Fruit fly (Drosophila melanogaster) whole organism, embryonic: ENCODE results near the gene inaE.

Experiments
- Abd-B ChIP-seq: fragments of 200-800 bp; sonication (Bioruptor generic); optimal IDR thresholded peaks from 2 replicates; lab custom pipeline; 2018; ENCODE audit warnings: missing biosample characterization, mild to moderate bottlenecking, missing genetic modification characterization, moderate library complexity
- Antp ChIP-seq: fragments of 200-800 bp; sonication (Bioruptor generic); optimal IDR thresholded peaks from 3 replicates; lab custom pipeline; 2016; ENCODE audit warnings: missing biosample characterization, missing genetic modification characterization
- Atf6 ChIP-seq: fragments of 200-800 bp; sonication (Bioruptor generic); IDR thresholded peaks from 2 replicates; pipeline ENCODE4 v1.3.6; 2022; ENCODE audit warnings: missing biosample characterization, missing genetic modification characterization
- CG10209 ChIP-seq: fragments of 200-800 bp; sonication (Bioruptor generic); optimal IDR thresholded peaks from 3 replicates; lab custom pipeline; 2017; ENCODE audit warnings: missing biosample characterization, mild to moderate bottlenecking, missing genetic modification characterization, missing genetic modification reagents
- CG11456 ChIP-seq: fragments of 200-800 bp; sonication (Bioruptor generic); IDR thresholded peaks from 3 replicates; pipeline ENCODE4 v1.3.6; 2022; ENCODE audit warnings: missing biosample characterization, missing genetic modification characterization
- CG13296 ChIP-seq: fragments of 200-800 bp; sonication (Bioruptor generic); optimal IDR thresholded peaks from 3 replicates; lab custom pipeline; 2018; ENCODE audit warnings: missing biosample characterization, mild to moderate bottlenecking, missing genetic modification characterization
- CG13894 ChIP-seq: fragments of 200-800 bp; sonication (Bioruptor generic); optimal IDR thresholded peaks from 3 replicates; lab custom pipeline; 2018; ENCODE audit warnings: missing biosample characterization, mild to moderate bottlenecking, missing genetic modification characterization, moderate library complexity
- CG14014 ChIP-seq: fragments of 200-800 bp; sonication (Bioruptor generic); IDR thresholded peaks from 2 replicates; pipeline ENCODE4 v1.3.6; 2022; ENCODE audit warnings: missing biosample characterization, missing genetic modification characterization
- CG17829 ChIP-seq: fragments of 200-800 bp; optimal IDR thresholded peaks from 2 replicates; lab custom pipeline; 2019; ENCODE audit warnings: missing biosample characterization, mild to moderate bottlenecking, missing genetic modification characterization, moderate library complexity
- CG2712 ChIP-seq: fragments of 200-800 bp; optimal IDR thresholded peaks from 3 replicates; lab custom pipeline; 2019; ENCODE audit warnings: missing biosample characterization, mild to moderate bottlenecking, missing genetic modification characterization, moderate library complexity
- CG31224 ChIP-seq: fragments of 200-800 bp; sonication (Bioruptor generic); IDR thresholded peaks from 2 replicates; pipeline ENCODE4 v1.3.6; 2022; ENCODE audit warnings: missing biosample characterization, missing genetic modification characterization
- CG32772 ChIP-seq: fragments of 200-800 bp; sonication (Bioruptor generic); IDR thresholded peaks from 2 replicates; pipeline ENCODE4 v1.3.6; 2022; ENCODE audit warnings: missing biosample characterization, missing genetic modification characterization
- CG3407 ChIP-seq: fragments of 200-800 bp; sonication (Bioruptor generic); optimal IDR thresholded peaks from 2 replicates; lab custom pipeline; 2018; ENCODE audit warnings: missing biosample characterization, mild to moderate bottlenecking, missing genetic modification characterization
- CG3847 ChIP-seq: fragments of 200-800 bp; sonication (Bioruptor generic); IDR thresholded peaks from 2 replicates; pipeline ENCODE4 v1.3.6; 2022; ENCODE audit warnings: missing biosample characterization, missing genetic modification characterization
- CG4282 ChIP-seq: fragments of 200-800 bp; sonication (Bioruptor generic); optimal IDR thresholded peaks from 2 replicates; lab custom pipeline; 2016; ENCODE audit warnings: missing biosample characterization, missing genetic modification characterization
- CG4404 ChIP-seq: fragments of 200-800 bp; sonication (Bioruptor generic); IDR thresholded peaks from 2 replicates; pipeline ENCODE4 v1.3.6; 2022; ENCODE audit warnings: missing biosample characterization, missing genetic modification characterization
- CG6813 ChIP-seq: fragments of 200-800 bp; sonication (Bioruptor generic); optimal IDR thresholded peaks from 2 replicates; lab custom pipeline; 2017; ENCODE audit warnings: missing biosample characterization, missing genetic modification characterization, mild to moderate bottlenecking, moderate library complexity, missing genetic modification reagents
- CG8359 ChIP-seq: fragments of 200-800 bp; sonication (Bioruptor generic); optimal IDR thresholded peaks from 2 replicates; lab custom pipeline; 2017; ENCODE audit warnings: missing biosample characterization, mild to moderate bottlenecking, missing genetic modification characterization, borderline replicate concordance
- CG9932 ChIP-seq: fragments of 200-800 bp; sonication (Bioruptor generic); IDR thresholded peaks from 2 replicates; pipeline ENCODE4 v1.3.6; 2022; ENCODE audit warnings: missing biosample characterization, missing genetic modification characterization
- D ChIP-seq, 2 experiments: fragments of 200-800 bp in 1 of 2; fragments of >200 bp in 1 of 2; sonication (Bioruptor generic) in 1 of 2; optimal IDR thresholded peaks; 2 replicates in 1 of 2; 3 replicates in 1 of 2; lab custom pipeline; 2017; ENCODE audit warnings: mild to moderate bottlenecking in 1 of 2, missing biosample characterization in 1 of 2, missing genetic modification characterization in 1 of 2, missing genetic modification reagents in 1 of 2
- Dek ChIP-seq: fragments of 200-800 bp; sonication (Bioruptor generic); optimal IDR thresholded peaks from 3 replicates; lab custom pipeline; 2019; ENCODE audit warnings: missing biosample characterization, mild to moderate bottlenecking, missing genetic modification characterization, moderate library complexity
- Eip74EF ChIP-seq, 2 experiments: fragments of 200-800 bp in 1 of 2; fragments of >200 bp in 1 of 2; sonication (Bioruptor generic) in 1 of 2; optimal IDR thresholded peaks; 2 replicates each; lab custom pipeline; 2017 to 2019; ENCODE audit warnings: missing biosample characterization in 2 of 2, missing genetic modification characterization in 2 of 2, mild to moderate bottlenecking in 1 of 2, moderate library complexity in 1 of 2
- HHEX ChIP-seq: fragments of 200-800 bp; sonication (Bioruptor generic); optimal IDR thresholded peaks from 3 replicates; lab custom pipeline; 2017; ENCODE audit warnings: missing biosample characterization, mild to moderate bottlenecking, missing genetic modification characterization, missing genetic modification reagents
- Hmr ChIP-seq: fragments of 200-800 bp; sonication (Bioruptor generic); optimal IDR thresholded peaks from 3 replicates; lab custom pipeline; 2017; ENCODE audit warnings: mild to moderate bottlenecking, missing biosample characterization, missing genetic modification reagents, missing genetic modification characterization
- Hr51 ChIP-seq, 2 experiments: fragments of 200-800 bp; sonication (Bioruptor generic); optimal IDR thresholded peaks; 2 replicates in 1 of 2; 3 replicates in 1 of 2; lab custom pipeline; 2016 to 2018; ENCODE audit warnings: missing biosample characterization in 2 of 2, missing genetic modification characterization in 2 of 2, mild to moderate bottlenecking in 1 of 2, moderate library complexity in 1 of 2
- Lhr ChIP-seq: fragments of 200-800 bp; sonication (Bioruptor generic); optimal IDR thresholded peaks from 3 replicates; lab custom pipeline; 2017; ENCODE audit warnings: mild to moderate bottlenecking, missing biosample characterization, missing genetic modification reagents, missing genetic modification characterization
- Max ChIP-seq: fragments of 200-800 bp; sonication (Bioruptor generic); optimal IDR thresholded peaks from 2 replicates; lab custom pipeline; 2016; ENCODE audit warnings: missing biosample characterization, mild to moderate bottlenecking, missing genetic modification characterization
- Myb ChIP-seq: fragments of 200-800 bp; sonication (Bioruptor generic); optimal IDR thresholded peaks from 2 replicates; lab custom pipeline; 2016; ENCODE audit warnings: missing biosample characterization, missing genetic modification characterization
- Nf-YA ChIP-seq: fragments of 200-800 bp; sonication (Bioruptor generic); IDR thresholded peaks from 2 replicates; pipeline ENCODE4 v1.3.6; 2022; ENCODE audit warnings: missing biosample characterization, missing genetic modification characterization
- PHDP ChIP-seq: fragments of 200-800 bp; sonication (Bioruptor generic); optimal IDR thresholded peaks from 3 replicates; lab custom pipeline; 2018; ENCODE audit warnings: missing biosample characterization, mild to moderate bottlenecking, missing genetic modification characterization, moderate library complexity
- Ptx1 ChIP-seq: fragments of 200-800 bp; sonication (Bioruptor generic); IDR thresholded peaks from 2 replicates; pipeline ENCODE4 v1.3.6; 2022; ENCODE audit warnings: missing biosample characterization, missing genetic modification characterization
- Rfx ChIP-seq: fragments of 200-800 bp; sonication (Bioruptor generic); IDR thresholded peaks from 2 replicates; pipeline ENCODE4 v1.3.6; 2022; ENCODE audit warnings: missing biosample characterization, missing genetic modification characterization
- Xrp1 ChIP-seq: fragments of 200-800 bp; sonication (Bioruptor generic); IDR thresholded peaks from 2 replicates; pipeline ENCODE4 v1.3.6; 2022; ENCODE audit warnings: missing biosample characterization, missing genetic modification characterization
- al ChIP-seq: fragments of 200-800 bp; sonication (Bioruptor generic); IDR thresholded peaks from 2 replicates; pipeline ENCODE4 v1.3.6; 2022; ENCODE audit warnings: missing biosample characterization, missing genetic modification characterization
- aop ChIP-seq: fragments of 200-800 bp; sonication (Bioruptor generic); IDR thresholded peaks from 2 replicates; pipeline ENCODE4 v1.3.6; 2022; ENCODE audit warnings: missing biosample characterization, missing genetic modification characterization
- br ChIP-seq: fragments of >200 bp; optimal IDR thresholded peaks from 2 replicates; lab custom pipeline; 2017
- ci ChIP-seq: fragments of 200-800 bp; sonication (Bioruptor generic); IDR thresholded peaks from 3 replicates; pipeline ENCODE4 v1.3.6; 2022; ENCODE audit warnings: missing biosample characterization, missing genetic modification characterization
- ems ChIP-seq: fragments of 200-800 bp; sonication (Bioruptor generic); optimal IDR thresholded peaks from 3 replicates; lab custom pipeline; 2016; ENCODE audit warnings: missing biosample characterization, missing genetic modification characterization
- kni ChIP-seq: fragments of 200-800 bp; sonication (Bioruptor generic); optimal IDR thresholded peaks from 3 replicates; lab custom pipeline; 2017; ENCODE audit warnings: mild to moderate bottlenecking, missing biosample characterization, missing genetic modification reagents, missing genetic modification characterization
- nau ChIP-seq: fragments of 200-800 bp; sonication (Bioruptor generic); optimal IDR thresholded peaks from 3 replicates; lab custom pipeline; 2017; ENCODE audit warnings: missing biosample characterization, mild to moderate bottlenecking, missing genetic modification characterization, missing genetic modification reagents
- pho ChIP-seq: fragments of 200-800 bp; sonication (Bioruptor generic); optimal IDR thresholded peaks from 2 replicates; lab custom pipeline; 2016; ENCODE audit warnings: missing biosample characterization, missing genetic modification characterization
- scrt ChIP-seq: fragments of 200-800 bp; sonication (Bioruptor generic); optimal IDR thresholded peaks from 2 replicates; lab custom pipeline; 2018; ENCODE audit warnings: missing biosample characterization, mild to moderate bottlenecking, missing genetic modification characterization, moderate library complexity
- slbo ChIP-seq: fragments of 200-800 bp; sonication (Bioruptor generic); IDR thresholded peaks from 2 replicates; pipeline ENCODE4 v1.3.6; 2022; ENCODE audit warnings: missing biosample characterization, missing genetic modification characterization
- trem ChIP-seq: fragments of 200-800 bp; optimal IDR thresholded peaks from 3 replicates; lab custom pipeline; 2019; ENCODE audit warnings: missing biosample characterization, mild to moderate bottlenecking, missing genetic modification characterization, moderate library complexity
- ttk ChIP-seq: fragments of 200-800 bp; sonication (Bioruptor generic); IDR thresholded peaks from 2 replicates; pipeline ENCODE4 v2.1.2; 2022; ENCODE audit warnings: missing biosample characterization, missing genetic modification characterization
- twi ChIP-seq: fragments of 200-800 bp; optimal IDR thresholded peaks from 2 replicates; lab custom pipeline; 2019; ENCODE audit warnings: missing biosample characterization, mild to moderate bottlenecking, missing genetic modification characterization, moderate library complexity
- zen ChIP-seq: fragments of 200-800 bp; sonication (Bioruptor generic); optimal IDR thresholded peaks from 3 replicates; lab custom pipeline; 2018; ENCODE audit warnings: missing biosample characterization, mild to moderate bottlenecking, missing genetic modification characterization, moderate library complexity

inaE gene

dm6 chrX:13783958-13784907 lies 719 bp downstream of the inaE start (continued):
- peak; percentile 19 for TF ChIP-seq nau (GFP tag; lab: Kevin White, UChicago)
- no peak for TF ChIP-seq CG6813 (GFP tag; lab: Kevin White, UChicago)
- no peak for TF ChIP-seq Nf-YA
- peak; percentile 6 for TF ChIP-seq pho (GFP tag; lab: Kevin White, UChicago)
- TF ChIP-seq CG32772, result peak; percentile 10; the same call in 1 of the 2 replicates
- no peak for TF ChIP-seq D (optimal IDR thresholded peaks at IDR 0.05; lab: Kevin White, UChicago)
- peak; percentile 47 for TF ChIP-seq D (GFP tag; optimal IDR thresholded peaks at IDR 0.05; lab: Kevin White, UChicago)
- peak; percentile 1 for TF ChIP-seq Myb (GFP tag; lab: Kevin White, UChicago)
- 0 out of 2 replicates have a peak, but pooled peaks have one; percentile 13 for TF ChIP-seq CG9932 (GFP tag; lab: Robert Waterston, UW)
- peak; percentile 15 for TF ChIP-seq HHEX (GFP tag; lab: Kevin White, UChicago)
- TF ChIP-seq ci (GFP tag; lab: Robert Waterston, UW), result peak; percentile 36; the same call in 1 of the 3 replicates
- peak; percentile 17 for TF ChIP-seq Hmr
- TF ChIP-seq aop (GFP tag; lab: Robert Waterston, UW), result no peak
- TF ChIP-seq ems (GFP tag; lab: Kevin White, UChicago), result peak; percentile 44
- TF ChIP-seq Lhr (GFP tag; lab: Kevin White, UChicago), result peak; percentile 21
- TF ChIP-seq Abd-B, result peak; percentile 1
- TF ChIP-seq PHDP (tag; lab: Kevin White, UChicago), result peak; percentile 66
- TF ChIP-seq al (GFP tag; lab: Robert Waterston, UW), result no peak; the same call in 1 of the 2 replicates
- TF ChIP-seq slbo, result peak; percentile 45
- no peak for TF ChIP-seq CG4282 (GFP tag; lab: Kevin White, UChicago)
- peak; percentile 33 for TF ChIP-seq CG17829 (tag; lab: Kevin White, UChicago)
- peak; percentile 11 for TF ChIP-seq Antp (GFP tag; lab: Kevin White, UChicago)
- TF ChIP-seq br, result no peak
- TF ChIP-seq twi (tag; lab: Kevin White, UChicago), result no peak
- no peak for TF ChIP-seq CG13894
- no peak for TF ChIP-seq kni (GFP tag; lab: Kevin White, UChicago)
- peak; percentile 56 for TF ChIP-seq Xrp1 (GFP tag; lab: Robert Waterston, UW)
- peak; percentile 27 for TF ChIP-seq Dek
- TF ChIP-seq CG8359 (GFP tag; lab: Kevin White, UChicago), result peak; percentile 23
- TF ChIP-seq CG10209, result peak; percentile 42
- TF ChIP-seq trem (tag; lab: Kevin White, UChicago), result peak; percentile 25
- TF ChIP-seq Eip74EF (GFP tag; optimal IDR thresholded peaks at IDR 0.05; lab: Kevin White, UChicago), result peak in 1 of 2 experiments; percentile 15
- no peak for TF ChIP-seq CG31224 (GFP tag; lab: Robert Waterston, UW)
- TF ChIP-seq Max, result peak; percentile 7
- TF ChIP-seq Atf6 (GFP tag; lab: Robert Waterston, UW), result peak; percentile 52; the same call in 1 of the 2 replicates
- TF ChIP-seq CG4404 (GFP tag; lab: Robert Waterston, UW), result 0 out of 2 replicates have a peak, but pooled peaks have one; percentile 7
- TF ChIP-seq scrt (GFP tag; lab: Kevin White, UChicago), result peak; percentile 10
- TF ChIP-seq CG3847 (GFP tag; lab: Robert Waterston, UW), result peak; percentile 35; the same call in 1 of the 2 replicates
- peak; percentile 69 for TF ChIP-seq zen
- TF ChIP-seq CG3407 (GFP tag; lab: Kevin White, UChicago), result no peak
- TF ChIP-seq ttk (GFP tag; lab: Robert Waterston, UW), result 0 out of 2 replicates have a peak, but pooled peaks have one; percentile 14
- peak; percentile 50 for TF ChIP-seq Ptx1 (GFP tag; lab: Robert Waterston, UW)
- no peak for TF ChIP-seq CG11456 (GFP tag; lab: Robert Waterston, UW)
- peak; percentile 65 for TF ChIP-seq CG2712 (tag; lab: Kevin White, UChicago)
- peak; percentile 30 for TF ChIP-seq CG13296 (GFP tag; lab: Kevin White, UChicago)
- 0 out of 2 replicates have a peak, but pooled peaks have one; percentile 14 for TF ChIP-seq Rfx (GFP tag; lab: Robert Waterston, UW)
- TF ChIP-seq CG14014 (GFP tag; lab: Robert Waterston, UW), result no peak
- TF ChIP-seq Hr51 (GFP tag; optimal IDR thresholded peaks at IDR 0.05; lab: Kevin White, UChicago), result peak in 1 of 2 experiments; percentile 63
